Worm (Caenorhabditis elegans): ENCODE data around the gene cutc-1.

DNA sequence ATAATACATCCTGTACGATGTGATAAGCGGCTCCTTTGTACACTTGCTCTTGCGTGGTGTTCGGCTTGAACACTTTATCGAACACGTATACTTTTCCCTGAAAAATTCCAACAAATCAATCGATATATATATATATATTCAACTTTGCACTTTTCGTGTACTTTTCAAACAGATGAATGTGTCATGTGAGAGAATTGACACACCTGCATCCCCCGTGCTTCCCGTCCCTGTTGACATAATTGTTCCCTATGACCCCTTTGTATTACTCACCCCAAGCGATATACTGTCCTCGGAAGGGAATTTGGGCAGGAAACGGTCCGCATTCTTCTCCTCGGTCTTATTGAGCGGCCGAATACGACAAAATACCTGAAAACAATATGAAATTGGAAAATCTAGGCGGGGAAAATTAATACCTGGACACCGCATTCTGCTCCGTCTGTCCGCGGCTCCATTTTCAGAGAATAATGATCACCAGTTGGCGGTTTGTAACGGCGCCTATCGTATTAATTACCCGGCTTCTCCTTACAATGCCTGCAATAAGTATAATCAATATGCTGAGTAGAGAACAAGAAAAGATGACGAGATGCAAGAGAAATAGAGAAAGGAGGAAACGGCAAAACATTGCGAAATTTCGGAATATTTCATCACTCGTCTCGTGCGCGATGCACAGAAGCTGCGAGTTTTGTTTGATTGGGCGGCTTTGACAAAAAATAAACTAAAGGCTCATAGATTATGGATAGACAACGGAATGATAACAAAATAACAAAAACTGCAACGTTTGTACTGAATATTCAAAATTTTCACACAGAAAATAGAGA is 48.6 kb downstream of the cutc-1 start, which contains the start of gene unc-116:
- TF ChIP-seq nhr-67 (tag; optimal IDR thresholded peaks at IDR 0.05), result no peak
- TF ChIP-seq ceh-16 (tag; optimal IDR thresholded peaks at IDR 0.05), result no peak
- no peak for TF ChIP-seq egl-27 (tag; optimal IDR thresholded peaks at IDR 0.05)
- TF ChIP-seq fos-1 (tag; optimal IDR thresholded peaks at IDR 0.05), result no peak
- no peak for TF ChIP-seq ceh-9 (tag; optimal IDR thresholded peaks at IDR 0.05)
- TF ChIP-seq mml-1 (tag; optimal IDR thresholded peaks at IDR 0.05), result no peak

All from whole organism, L3 larva.